Fruit fly (Drosophila melanogaster) whole organism, embryonic: Measurements from ENCODE around the gene Art3.

Source experiments
- BEAF-32 ChIP-seq: fragments of 200-800 bp; sonication (Bioruptor generic); optimal IDR thresholded peaks from 3 replicates; lab custom pipeline; 2017; ENCODE audit warnings: missing biosample characterization, missing genetic modification characterization, mild to moderate bottlenecking, moderate library complexity, missing genetic modification reagents
- CG10565 ChIP-seq: fragments of 200-800 bp; sonication (Bioruptor generic); optimal IDR thresholded peaks from 3 replicates; lab custom pipeline; 2016; ENCODE audit warnings: missing biosample characterization, mild to moderate bottlenecking, missing genetic modification characterization
- CG10959 ChIP-seq: fragments of 200-800 bp; sonication (Bioruptor generic); IDR thresholded peaks from 2 replicates; pipeline ENCODE4 v1.3.6; 2022; ENCODE audit warnings: missing biosample characterization, missing genetic modification characterization
- CG11093 ChIP-seq: fragments of 200-800 bp; sonication (Bioruptor generic); IDR thresholded peaks from 3 replicates; pipeline ENCODE4 v1.3.6; 2022; ENCODE audit warnings: missing biosample characterization, missing genetic modification characterization
- CG11456 ChIP-seq: fragments of 200-800 bp; sonication (Bioruptor generic); IDR thresholded peaks from 3 replicates; pipeline ENCODE4 v1.3.6; 2022; ENCODE audit warnings: missing biosample characterization, missing genetic modification characterization
- CG14050 ChIP-seq: fragments of 200-800 bp; sonication (Bioruptor generic); IDR thresholded peaks from 3 replicates; pipeline ENCODE4 v1.3.6; 2022; ENCODE audit warnings: missing biosample characterization, missing genetic modification characterization
- CG14441 ChIP-seq: fragments of 200-800 bp; sonication (Bioruptor generic); IDR thresholded peaks from 2 replicates; pipeline ENCODE4 v1.3.6; 2022; ENCODE audit warnings: missing biosample characterization, missing genetic modification characterization
- CG18262 ChIP-seq: fragments of 200-800 bp; optimal IDR thresholded peaks from 3 replicates; lab custom pipeline; 2019; ENCODE audit warnings: missing biosample characterization, mild to moderate bottlenecking, missing genetic modification characterization, moderate library complexity
- CG1832 ChIP-seq: fragments of 200-800 bp; sonication (Bioruptor generic); optimal IDR thresholded peaks from 2 replicates; lab custom pipeline; 2017; ENCODE audit warnings: missing biosample characterization, mild to moderate bottlenecking, missing genetic modification characterization, inconsistent platforms
- CG2120 ChIP-seq: fragments of 200-800 bp; sonication (Bioruptor generic); optimal IDR thresholded peaks from 3 replicates; lab custom pipeline; 2016; ENCODE audit warnings: missing biosample characterization, missing genetic modification characterization
- CG2199 ChIP-seq: fragments of 200-800 bp; sonication (Bioruptor generic); IDR thresholded peaks from 3 replicates; pipeline ENCODE4 v1.3.6; 2022; ENCODE audit warnings: missing biosample characterization, missing genetic modification characterization
- CG4360 ChIP-seq: fragments of 200-800 bp; sonication (Bioruptor generic); IDR thresholded peaks from 2 replicates; pipeline ENCODE4 v1.3.6; 2022; ENCODE audit warnings: missing biosample characterization, missing genetic modification characterization
- CG4404 ChIP-seq: fragments of 200-800 bp; sonication (Bioruptor generic); IDR thresholded peaks from 2 replicates; pipeline ENCODE4 v1.3.6; 2022; ENCODE audit warnings: missing biosample characterization, missing genetic modification characterization
- CG6791 ChIP-seq: fragments of 200-800 bp; sonication (Bioruptor generic); IDR thresholded peaks from 3 replicates; pipeline ENCODE4 v1.3.6; 2022; ENCODE audit warnings: missing biosample characterization, missing genetic modification characterization; ENCODE audit not compliant: partially characterized antibody
- CG6813 ChIP-seq: fragments of 200-800 bp; sonication (Bioruptor generic); optimal IDR thresholded peaks from 2 replicates; lab custom pipeline; 2017; ENCODE audit warnings: missing biosample characterization, missing genetic modification characterization, mild to moderate bottlenecking, moderate library complexity, missing genetic modification reagents
- CG6854 ChIP-seq: fragments of 200-800 bp; sonication (Bioruptor generic); optimal IDR thresholded peaks from 3 replicates; lab custom pipeline; 2017; ENCODE audit warnings: missing biosample characterization, mild to moderate bottlenecking, missing genetic modification characterization
- CG7745 ChIP-seq: fragments of 200-800 bp; sonication (Bioruptor generic); optimal IDR thresholded peaks from 2 replicates; lab custom pipeline; 2018; ENCODE audit warnings: missing biosample characterization, mild to moderate bottlenecking, missing genetic modification characterization, moderate library complexity
- CG7839 ChIP-seq: fragments of 200-800 bp; sonication (Bioruptor generic); optimal IDR thresholded peaks from 3 replicates; lab custom pipeline; 2018; ENCODE audit warnings: missing biosample characterization, mild to moderate bottlenecking, missing genetic modification characterization, moderate library complexity
- CHES-1-like ChIP-seq: fragments of 200-800 bp; sonication (Bioruptor generic); optimal IDR thresholded peaks from 2 replicates; lab custom pipeline; 2016; ENCODE audit warnings: missing biosample characterization, missing genetic modification characterization
- CTCF ChIP-seq: fragments of 200-800 bp; sonication (Bioruptor generic); optimal IDR thresholded peaks from 2 replicates; lab custom pipeline; 2017; ENCODE audit warnings: missing biosample characterization, mild to moderate bottlenecking, missing genetic modification characterization, moderate library complexity
- Chrac-16 ChIP-seq: fragments of 200-800 bp; sonication (Bioruptor generic); optimal IDR thresholded peaks from 3 replicates; lab custom pipeline; 2016; ENCODE audit warnings: missing biosample characterization, missing genetic modification characterization
- CrebB ChIP-seq: fragments of 200-800 bp; sonication (Bioruptor generic); optimal IDR thresholded peaks from 3 replicates; lab custom pipeline; 2018; ENCODE audit warnings: missing biosample characterization, mild to moderate bottlenecking, missing genetic modification characterization
- Dek ChIP-seq: fragments of 200-800 bp; sonication (Bioruptor generic); optimal IDR thresholded peaks from 3 replicates; lab custom pipeline; 2019; ENCODE audit warnings: missing biosample characterization, mild to moderate bottlenecking, missing genetic modification characterization, moderate library complexity
- E2f2 ChIP-seq: fragments of 200-800 bp; sonication (Bioruptor generic); IDR thresholded peaks from 2 replicates; pipeline ENCODE4 v1.3.6; 2022; ENCODE audit warnings: missing biosample characterization, missing genetic modification characterization
- ERR ChIP-seq: fragments of 200-800 bp; sonication (Bioruptor generic); optimal IDR thresholded peaks from 2 replicates; lab custom pipeline; 2016; ENCODE audit warnings: missing biosample characterization, missing genetic modification characterization
- Eip74EF ChIP-seq, 2 experiments: fragments of 200-800 bp in 1 of 2; fragments of >200 bp in 1 of 2; sonication (Bioruptor generic) in 1 of 2; optimal IDR thresholded peaks; 2 replicates each; lab custom pipeline; 2017 to 2019; ENCODE audit warnings: missing biosample characterization in 2 of 2, missing genetic modification characterization in 2 of 2, mild to moderate bottlenecking in 1 of 2, moderate library complexity in 1 of 2
- Gsc ChIP-seq: fragments of 200-800 bp; sonication (Bioruptor generic); IDR thresholded peaks from 2 replicates; pipeline ENCODE4 v1.3.6; 2022; ENCODE audit warnings: missing biosample characterization, missing genetic modification characterization
- Hmx ChIP-seq: fragments of 200-800 bp; sonication (Bioruptor generic); optimal IDR thresholded peaks from 2 replicates; lab custom pipeline; 2016; ENCODE audit warnings: missing biosample characterization, missing genetic modification characterization
- Lpt ChIP-seq: fragments of >200 bp; optimal IDR thresholded peaks from 2 replicates; lab custom pipeline; 2018; ENCODE audit warnings: missing biosample characterization, missing genetic modification characterization
- MBD-R2 ChIP-seq: fragments of 200-800 bp; sonication (Bioruptor generic); IDR thresholded peaks from 2 replicates; pipeline ENCODE4 v1.3.6; 2022; ENCODE audit warnings: missing biosample characterization, missing genetic modification characterization
- NFAT ChIP-seq: fragments of 200-800 bp; sonication (Bioruptor generic); IDR thresholded peaks from 2 replicates; pipeline ENCODE4 v1.3.6; 2022; ENCODE audit warnings: missing biosample characterization, missing genetic modification characterization
- PHDP ChIP-seq: fragments of 200-800 bp; sonication (Bioruptor generic); optimal IDR thresholded peaks from 3 replicates; lab custom pipeline; 2018; ENCODE audit warnings: missing biosample characterization, mild to moderate bottlenecking, missing genetic modification characterization, moderate library complexity
- Scr ChIP-seq: fragments of 200-800 bp; sonication (Bioruptor generic); IDR thresholded peaks from 2 replicates; pipeline ENCODE4 v1.3.6; 2022; ENCODE audit warnings: missing biosample characterization, missing genetic modification characterization; ENCODE audit not compliant: partially characterized antibody
- Xrp1 ChIP-seq: fragments of 200-800 bp; sonication (Bioruptor generic); IDR thresholded peaks from 2 replicates; pipeline ENCODE4 v1.3.6; 2022; ENCODE audit warnings: missing biosample characterization, missing genetic modification characterization
- abd-A ChIP-seq: fragments of 200-800 bp; sonication (Bioruptor generic); optimal IDR thresholded peaks from 3 replicates; lab custom pipeline; 2019; ENCODE audit warnings: missing biosample characterization, mild to moderate bottlenecking, missing genetic modification characterization, moderate library complexity
- aop ChIP-seq: fragments of 200-800 bp; sonication (Bioruptor generic); IDR thresholded peaks from 2 replicates; pipeline ENCODE4 v1.3.6; 2022; ENCODE audit warnings: missing biosample characterization, missing genetic modification characterization
- bbx ChIP-seq: fragments of 200-800 bp; sonication (Bioruptor generic); IDR thresholded peaks from 2 replicates; pipeline ENCODE4 v1.3.6; 2022; ENCODE audit warnings: missing biosample characterization, missing genetic modification characterization; ENCODE audit not compliant: partially characterized antibody
- chn ChIP-seq: fragments of 200-800 bp; sonication (Bioruptor generic); optimal IDR thresholded peaks from 2 replicates; lab custom pipeline; 2016; ENCODE audit warnings: missing biosample characterization, missing genetic modification characterization
- dati ChIP-seq: fragments of 200-800 bp; sonication (Bioruptor generic); IDR thresholded peaks from 2 replicates; pipeline ENCODE4 v1.3.6; 2022; ENCODE audit warnings: missing biosample characterization, missing genetic modification characterization
- gfzf ChIP-seq: fragments of 200-800 bp; sonication (Bioruptor generic); optimal IDR thresholded peaks from 2 replicates; lab custom pipeline; 2016; ENCODE audit warnings: missing biosample characterization, mild to moderate bottlenecking, missing genetic modification characterization, moderate library complexity
- klu ChIP-seq: fragments of 200-800 bp; sonication (Bioruptor generic); IDR thresholded peaks from 2 replicates; pipeline ENCODE4 v1.3.6; 2022; ENCODE audit warnings: missing biosample characterization, missing genetic modification characterization
- onecut ChIP-seq: fragments of 200-800 bp; sonication (Bioruptor generic); IDR thresholded peaks from 2 replicates; pipeline ENCODE4 v1.3.6; 2022; ENCODE audit warnings: missing biosample characterization, missing genetic modification characterization
- repo ChIP-seq: fragments of 200-800 bp; sonication (Bioruptor generic); optimal IDR thresholded peaks from 2 replicates; lab custom pipeline; 2016; ENCODE audit warnings: missing biosample characterization, missing genetic modification characterization
- ro ChIP-seq: fragments of 200-800 bp; sonication (Bioruptor generic); IDR thresholded peaks from 2 replicates; pipeline ENCODE4 v1.3.6; 2022; ENCODE audit warnings: missing biosample characterization, missing genetic modification characterization
- scrt ChIP-seq: fragments of 200-800 bp; sonication (Bioruptor generic); optimal IDR thresholded peaks from 2 replicates; lab custom pipeline; 2018; ENCODE audit warnings: missing biosample characterization, mild to moderate bottlenecking, missing genetic modification characterization, moderate library complexity
- shn ChIP-seq: fragments of 200-800 bp; sonication (Bioruptor generic); optimal IDR thresholded peaks from 3 replicates; lab custom pipeline; 2016; ENCODE audit warnings: missing biosample characterization, missing genetic modification characterization
- sima ChIP-seq: fragments of 200-800 bp; sonication (Bioruptor generic); optimal IDR thresholded peaks from 2 replicates; lab custom pipeline; 2016; ENCODE audit warnings: missing biosample characterization, missing genetic modification characterization
- wek ChIP-seq: fragments of 200-800 bp; sonication (Bioruptor generic); optimal IDR thresholded peaks from 3 replicates; lab custom pipeline; 2018; ENCODE audit warnings: missing biosample characterization, mild to moderate bottlenecking, missing genetic modification characterization, moderate library complexity
- zfh2 ChIP-seq: fragments of 200-800 bp; sonication (Bioruptor generic); optimal IDR thresholded peaks from 2 replicates; lab custom pipeline; 2016; ENCODE audit warnings: missing biosample characterization, missing genetic modification characterization

Gene Art3

DNA sequence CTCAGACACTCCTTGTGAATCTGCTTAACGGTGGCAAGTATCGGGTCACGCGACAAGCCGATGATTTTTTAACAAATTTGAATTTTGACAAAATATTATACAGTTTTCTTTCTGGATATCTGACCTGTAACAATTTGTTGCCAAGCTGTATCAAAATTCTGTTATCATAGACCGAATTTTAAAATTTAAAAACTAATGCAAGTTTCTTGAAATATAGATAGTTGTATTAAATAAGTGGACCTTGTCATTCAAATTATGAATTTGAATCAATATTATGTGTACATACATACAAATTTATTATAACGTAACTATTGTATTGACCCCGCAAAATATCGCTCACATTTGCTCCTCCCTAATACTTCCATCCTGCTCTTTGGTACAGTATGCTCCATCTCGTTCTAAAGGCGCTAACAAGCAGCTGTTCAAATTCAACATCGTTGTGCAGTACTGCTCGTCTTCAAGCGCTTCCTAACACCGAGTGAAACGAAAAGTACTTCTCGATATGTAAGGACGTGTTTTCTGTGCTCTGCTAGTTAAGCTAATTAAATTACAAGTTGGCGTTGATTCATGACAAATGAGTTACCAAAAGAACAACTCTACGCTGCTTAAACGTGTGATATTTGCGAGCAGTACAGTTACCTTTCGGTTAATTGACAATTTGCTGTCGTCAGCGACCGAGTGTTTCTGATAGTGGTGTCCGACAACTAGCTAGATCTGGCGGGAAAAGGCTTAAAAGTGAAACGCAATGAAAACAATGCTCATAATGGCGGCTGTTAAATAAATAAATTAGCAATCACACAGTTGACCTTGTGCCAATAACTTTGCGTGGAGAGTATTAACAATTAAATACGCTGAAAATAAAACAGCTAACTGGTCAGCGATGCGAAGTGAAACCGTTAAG, 32.8 kb downstream of the Art3 start, which contains the start of the genes Kpc1 and CG42542 (continued):
- TF ChIP-seq CG18262 (no peak), Chrac-16 (peak; percentile 67), ERR (GFP tag; lab: Kevin White, UChicago) (peak; percentile 38), CG1832 (peak; percentile 67), scrt (GFP tag; lab: Kevin White, UChicago) (peak; percentile 35), MBD-R2 (peak; percentile 83), Gsc (GFP tag; lab: Robert Waterston, UW) (no peak), CG6813 (GFP tag; lab: Kevin White, UChicago) (peak; percentile 19), Lpt (GFP tag; lab: Kevin White, UChicago) (no peak), E2f2 (GFP tag; lab: Robert Waterston, UW) (peak; percentile 89), klu (no peak), ro (GFP tag; lab: Robert Waterston, UW) (no peak), CHES-1-like (peak; percentile 55), CG2120 (GFP tag; lab: Kevin White, UChicago) (peak; percentile 91), NFAT (GFP tag; lab: Robert Waterston, UW) (peak; percentile 87), aop (GFP tag; lab: Robert Waterston, UW) (no peak), Dek (tag; lab: Kevin White, UChicago) (peak; percentile 74), CG2199 (0 out of 3 replicates have a peak, but pooled peaks have one; percentile 47), onecut (GFP tag; lab: Robert Waterston, UW) (peak; percentile 0), CG4404 (GFP tag; lab: Robert Waterston, UW) (peak; percentile 75; the same call in 1 of the 2 replicates), PHDP (no peak), repo (peak; percentile 58), gfzf (GFP tag; lab: Kevin White, UChicago) (peak; percentile 23), CG7839 (no peak), CTCF (GFP tag; lab: Kevin White, UChicago) (peak; percentile 22), CG7745 (tag; lab: Kevin White, UChicago) (no peak), CG11093 (GFP tag; lab: Robert Waterston, UW) (no peak), Eip74EF (GFP tag; optimal IDR thresholded peaks at IDR 0.05; lab: Kevin White, UChicago) (no peak), Hmx (GFP tag; lab: Kevin White, UChicago) (peak; percentile 61), CG10959 (peak; percentile 54; the same call in 1 of the 2 replicates), dati (no peak), CG14441 (GFP tag; lab: Robert Waterston, UW) (peak; percentile 54; the same call in 1 of the 2 replicates), CrebB (peak; percentile 52), CG11456 (GFP tag; lab: Robert Waterston, UW) (peak; percentile 75; the same call in 2 of the 3 replicates), shn (GFP tag; lab: Kevin White, UChicago) (peak; percentile 70), chn (GFP tag; lab: Kevin White, UChicago) (peak; percentile 77), CG10565 (GFP tag; lab: Kevin White, UChicago) (no peak), zfh2 (GFP tag; lab: Kevin White, UChicago) (peak; percentile 83), abd-A (tag; lab: Kevin White, UChicago) (no peak), sima (no peak), CG6791 (peak; percentile 80), bbx (GFP tag; lab: Robert Waterston, UW) (peak; percentile 70), Xrp1 (GFP tag; lab: Robert Waterston, UW) (peak; percentile 55; the same call in 1 of the 2 replicates), CG14050 (GFP tag; lab: Robert Waterston, UW) (peak; percentile 34; the same call in 2 of the 3 replicates), CG4360 (GFP tag; lab: Robert Waterston, UW) (0 out of 2 replicates have a peak, but pooled peaks have one; percentile 16), wek (GFP tag; lab: Kevin White, UChicago) (no peak), CG6854 (GFP tag; lab: Kevin White, UChicago) (no peak), BEAF-32 (peak; percentile 95), Scr (GFP tag; lab: Robert Waterston, UW) (peak; percentile 95)
